Worm (Caenorhabditis elegans) whole organism, early embryonic: Measurements from ENCODE around the gene F45D3.2.

ENCODE experiments used
- B0310.2 ChIP-seq: sonication (generic microtip); optimal IDR thresholded peaks from 2 replicates; lab custom pipeline; 2016; ENCODE audit warnings: mild to moderate bottlenecking, missing genetic modification characterization, missing compliant biosample characterization
- aly-1 ChIP-seq: sonication (generic microtip); optimal IDR thresholded peaks from 2 replicates; lab custom pipeline; 2016; ENCODE audit warnings: missing genetic modification characterization, missing compliant biosample characterization
- ama-1 ChIP-seq: fragments of 150-350 bp; optimal IDR thresholded peaks from 2 replicates; lab custom pipeline; 2014
- ceh-36 ChIP-seq: sonication (generic microtip); optimal IDR thresholded peaks from 2 replicates; lab custom pipeline; 2016; ENCODE audit warnings: missing genetic modification characterization, inconsistent platforms, missing compliant biosample characterization
- ets-7 ChIP-seq: sonication (generic microtip); optimal IDR thresholded peaks from 2 replicates; lab custom pipeline; 2016; ENCODE audit warnings: missing genotype, missing genetic modification characterization, missing compliant biosample characterization
- flt-1 ChIP-seq: fragments of 200-800 bp; sonication (Bioruptor generic); IDR thresholded peaks from 2 replicates; pipeline ENCODE4 v1.3.6; 2022; ENCODE audit warnings: missing genetic modification characterization, missing compliant biosample characterization
- hmg-4 ChIP-seq: fragments of 200-800 bp; sonication (Bioruptor generic); optimal IDR thresholded peaks from 2 replicates; lab custom pipeline; 2018; ENCODE audit warnings: mild to moderate bottlenecking, missing genetic modification characterization, missing compliant biosample characterization
- scrt-1 ChIP-seq: fragments of 200-800 bp; sonication (Bioruptor generic); IDR thresholded peaks from 2 replicates; pipeline ENCODE4 v1.3.6; 2022; ENCODE audit warnings: missing genetic modification characterization, missing compliant biosample characterization
- sea-1 ChIP-seq: fragments of 200-800 bp; sonication (Bioruptor generic); conservative IDR thresholded peaks from 2 replicates; pipeline ENCODE4 v1.3.6; 2022; ENCODE audit warnings: missing genetic modification characterization, missing compliant biosample characterization
- tbx-37 ChIP-seq: fragments of 200-800 bp; sonication (Bioruptor generic); conservative IDR thresholded peaks from 2 replicates; pipeline ENCODE4 v1.3.6; 2022; ENCODE audit warnings: missing genetic modification reagents, missing genetic modification characterization, missing compliant biosample characterization
- tra-4 ChIP-seq: sonication (generic microtip); optimal IDR thresholded peaks from 2 replicates; lab custom pipeline; 2017; ENCODE audit warnings: missing genetic modification characterization, missing compliant biosample characterization

- no peak for TF ChIP-seq ama-1 (lab: Kevin White, UChicago)
- no peak for TF ChIP-seq scrt-1
- no peak for TF ChIP-seq sea-1 (GFP tag; lab: Robert Waterston, UW)
- no peak for TF ChIP-seq tbx-37 (GFP tag; lab: Robert Waterston, UW)
- TF ChIP-seq aly-1 (tag; lab: Kevin White, UChicago) = no peak
- TF ChIP-seq hmg-4 (GFP tag; lab: Kevin White, UChicago) = no peak
- TF ChIP-seq ceh-36 (tag; lab: Kevin White, UChicago) = no peak
- TF ChIP-seq B0310.2 (tag; lab: Kevin White, UChicago) = no peak
- TF ChIP-seq tra-4 (tag; lab: Kevin White, UChicago) = no peak
- TF ChIP-seq flt-1 = no peak
- TF ChIP-seq ets-7 = no peak
Observed at ce11 chrV:12550036-12550626, 9.3 kb downstream of the F45D3.2 start, which contains the start of gene F45D3.3.
